Worm (Caenorhabditis elegans) whole organism, young adult: ENCODE results near the gene egl-8.
A peak's percentile ranks its signal among the peaks of the same experiment; 100 is the strongest.

Source experiments
- F22D6.2 ChIP-seq: sonication (generic microtip); optimal IDR thresholded peaks from 2 replicates; lab custom pipeline; 2016; ENCODE audit warnings: mild to moderate bottlenecking, missing genetic modification characterization, missing compliant biosample characterization
- K12H6.12 ChIP-seq: fragments of 200-800 bp; sonication (Bioruptor generic); optimal IDR thresholded peaks from 2 replicates; lab custom pipeline; 2018; ENCODE audit warnings: mild to moderate bottlenecking, missing genetic modification characterization, missing compliant biosample characterization
- Y56A3A.18 ChIP-seq: fragments of 200-800 bp; sonication (Bioruptor generic); IDR thresholded peaks from 2 replicates; pipeline ENCODE4 v1.3.6; 2022; ENCODE audit warnings: missing genetic modification reagents, missing genetic modification characterization, missing compliant biosample characterization
- Y95B8A.8 ChIP-seq: fragments of 200-800 bp; sonication (Bioruptor generic); IDR thresholded peaks from 2 replicates; pipeline ENCODE4 v1.3.6; 2022; ENCODE audit warnings: missing genetic modification reagents, missing genetic modification characterization, missing compliant biosample characterization
- athp-1 ChIP-seq: sonication (generic microtip); optimal IDR thresholded peaks from 2 replicates; lab custom pipeline; 2017; ENCODE audit warnings: mild to moderate bottlenecking, missing genetic modification characterization, missing compliant biosample characterization
- attf-3 ChIP-seq: fragments of 200-800 bp; sonication (Bioruptor generic); conservative IDR thresholded peaks from 2 replicates; pipeline ENCODE4 v1.3.6; 2022; ENCODE audit warnings: missing genetic modification reagents, missing genetic modification characterization, missing compliant biosample characterization
- ccch-3 ChIP-seq: fragments of 200-800 bp; sonication (Bioruptor generic); optimal IDR thresholded peaks from 2 replicates; lab custom pipeline; 2018; ENCODE audit warnings: mild to moderate bottlenecking, missing genetic modification characterization, missing compliant biosample characterization
- cebp-1 ChIP-seq, 2 experiments: fragments of 200-800 bp in 1 of 2; sonication (Bioruptor generic) in 1 of 2; sonication (generic microtip) in 1 of 2; IDR thresholded peaks in 1 of 2; optimal IDR thresholded peaks in 1 of 2; 2 replicates each; pipeline versions ENCODE4 v1.3.6 to Lab custom; 2017 to 2022; ENCODE audit warnings: missing compliant biosample characterization in 2 of 2, missing genetic modification characterization in 2 of 2, mild to moderate bottlenecking in 1 of 2, missing genetic modification reagents in 1 of 2, moderate library complexity in 1 of 2
- chd-7 ChIP-seq: sonication (generic microtip); optimal IDR thresholded peaks from 2 replicates; lab custom pipeline; 2016; ENCODE audit warnings: mild to moderate bottlenecking, missing genetic modification characterization, moderate library complexity, missing compliant biosample characterization
- die-1 ChIP-seq: sonication (generic microtip); optimal IDR thresholded peaks from 2 replicates; lab custom pipeline; 2016; ENCODE audit warnings: missing genotype, mild to moderate bottlenecking, missing genetic modification characterization, missing compliant biosample characterization
- efl-1 ChIP-seq: fragments of 150-350 bp; optimal IDR thresholded peaks from 2 replicates; lab custom pipeline; 2014; ENCODE audit warnings: missing biosample characterization, missing genetic modification reagents, missing genetic modification characterization
- ekl-4 ChIP-seq: fragments of 200-800 bp; sonication (Bioruptor generic); IDR thresholded peaks from 2 replicates; pipeline ENCODE4 v1.3.6; 2022; ENCODE audit warnings: missing genetic modification reagents, missing genetic modification characterization, missing compliant biosample characterization
- hmg-1.2 ChIP-seq: fragments of 200-800 bp; sonication (Bioruptor generic); IDR thresholded peaks from 2 replicates; pipeline ENCODE4 v1.3.6; 2022; ENCODE audit warnings: missing genetic modification reagents, missing genetic modification characterization, missing compliant biosample characterization
- hsf-1 ChIP-seq: fragments of 200-800 bp; sonication (Bioruptor generic); IDR thresholded peaks from 2 replicates; pipeline ENCODE4 v1.3.6; 2022; ENCODE audit warnings: missing genetic modification reagents, missing genetic modification characterization, missing compliant biosample characterization
- lag-1 ChIP-seq: fragments of 200-800 bp; sonication (Bioruptor generic); IDR thresholded peaks from 2 replicates; pipeline ENCODE4 v1.3.6; 2022; ENCODE audit warnings: missing genetic modification reagents, missing genetic modification characterization, missing compliant biosample characterization
- lin-35 ChIP-seq, 3 experiments: fragments of 150-350 bp in 2 of 3; sonication (generic microtip) in 1 of 3; optimal IDR thresholded peaks; 2 replicates each; lab custom pipeline; 2014 to 2018; ENCODE audit warnings: missing biosample characterization in 3 of 3, missing genetic modification characterization in 3 of 3, missing genetic modification reagents in 3 of 3
- lin-40 ChIP-seq: sonication (generic microtip); optimal IDR thresholded peaks from 2 replicates; lab custom pipeline; 2016; ENCODE audit warnings: missing genetic modification characterization, mild to moderate bottlenecking, missing compliant biosample characterization, missing genotype, missing genetic modification reagents
- lir-1 ChIP-seq: fragments of 200-800 bp; sonication (Bioruptor generic); conservative IDR thresholded peaks from 2 replicates; pipeline ENCODE4 v1.3.6; 2022; ENCODE audit warnings: missing genetic modification reagents, missing genetic modification characterization, missing compliant biosample characterization
- madf-6 ChIP-seq: fragments of 200-800 bp; sonication (Bioruptor generic); IDR thresholded peaks from 2 replicates; pipeline ENCODE4 v1.3.6; 2022; ENCODE audit warnings: missing genetic modification reagents, missing genetic modification characterization, missing compliant biosample characterization
- nfya-2 ChIP-seq: fragments of 200-800 bp; sonication (Bioruptor generic); IDR thresholded peaks from 2 replicates; pipeline ENCODE4 v1.3.6; 2022; ENCODE audit warnings: missing genetic modification reagents, missing genetic modification characterization, missing compliant biosample characterization
- nfyb-1 ChIP-seq: fragments of 200-800 bp; sonication (Bioruptor generic); IDR thresholded peaks from 2 replicates; pipeline ENCODE4 v1.3.6; 2022; ENCODE audit warnings: missing genetic modification reagents, missing genetic modification characterization, missing compliant biosample characterization
- nhr-27 ChIP-seq: fragments of 200-800 bp; sonication (Bioruptor generic); optimal IDR thresholded peaks from 2 replicates; lab custom pipeline; 2018; ENCODE audit warnings: mild to moderate bottlenecking, missing genetic modification characterization, moderate library complexity, missing compliant biosample characterization
- nhr-80 ChIP-seq: sonication (generic microtip); optimal IDR thresholded peaks from 2 replicates; lab custom pipeline; 2016; ENCODE audit warnings: missing genetic modification characterization, missing compliant biosample characterization
- rec-8 ChIP-seq, 2 experiments: sonication (generic microtip); optimal IDR thresholded peaks; 2 replicates each; lab custom pipeline; 2016; ENCODE audit warnings: mild to moderate bottlenecking in 2 of 2, missing genetic modification characterization in 2 of 2, missing genetic modification reagents in 2 of 2, missing genotype in 2 of 2, missing biosample characterization in 1 of 2, missing compliant biosample characterization in 1 of 2, moderate library complexity in 1 of 2
- repo-1 ChIP-seq: sonication (generic microtip); optimal IDR thresholded peaks from 2 replicates; lab custom pipeline; 2017; ENCODE audit warnings: mild to moderate bottlenecking, missing genetic modification characterization, missing compliant biosample characterization
- snpc-3.4 ChIP-seq: sonication (generic microtip); optimal IDR thresholded peaks from 2 replicates; lab custom pipeline; 2017; ENCODE audit warnings: missing genetic modification characterization, mild to moderate bottlenecking, missing compliant biosample characterization, antibody characterized with exemption, moderate library complexity, missing genotype, missing genetic modification reagents
- tbp1 ChIP-seq: fragments of 200-800 bp; sonication (Bioruptor generic); optimal IDR thresholded peaks from 2 replicates; lab custom pipeline; 2018; ENCODE audit warnings: mild to moderate bottlenecking, missing genetic modification characterization, missing compliant biosample characterization
- zfh-2 ChIP-seq: fragments of 200-800 bp; sonication (Bioruptor generic); conservative IDR thresholded peaks from 2 replicates; pipeline ENCODE4 v1.3.6; 2022; ENCODE audit warnings: missing genetic modification reagents, missing genetic modification characterization, missing compliant biosample characterization
- zim-3 ChIP-seq: sonication (generic microtip); optimal IDR thresholded peaks from 2 replicates; lab custom pipeline; 2017; ENCODE audit warnings: mild to moderate bottlenecking, missing genetic modification characterization, moderate library complexity, missing compliant biosample characterization
- ztf-18 ChIP-seq: sonication (generic microtip); optimal IDR thresholded peaks from 2 replicates; lab custom pipeline; 2016; ENCODE audit warnings: missing genotype, mild to moderate bottlenecking, missing genetic modification characterization, missing compliant biosample characterization
- ztf-28 ChIP-seq: fragments of 200-800 bp; sonication (Bioruptor generic); IDR thresholded peaks from 2 replicates; pipeline ENCODE4 v1.3.6; 2022; ENCODE audit warnings: missing genetic modification reagents, missing genetic modification characterization, missing compliant biosample characterization
- ztf-3 ChIP-seq: fragments of 200-800 bp; sonication (Bioruptor generic); optimal IDR thresholded peaks from 2 replicates; lab custom pipeline; 2018; ENCODE audit warnings: mild to moderate bottlenecking, missing genetic modification characterization, missing compliant biosample characterization

The egl-8 gene

DNA sequence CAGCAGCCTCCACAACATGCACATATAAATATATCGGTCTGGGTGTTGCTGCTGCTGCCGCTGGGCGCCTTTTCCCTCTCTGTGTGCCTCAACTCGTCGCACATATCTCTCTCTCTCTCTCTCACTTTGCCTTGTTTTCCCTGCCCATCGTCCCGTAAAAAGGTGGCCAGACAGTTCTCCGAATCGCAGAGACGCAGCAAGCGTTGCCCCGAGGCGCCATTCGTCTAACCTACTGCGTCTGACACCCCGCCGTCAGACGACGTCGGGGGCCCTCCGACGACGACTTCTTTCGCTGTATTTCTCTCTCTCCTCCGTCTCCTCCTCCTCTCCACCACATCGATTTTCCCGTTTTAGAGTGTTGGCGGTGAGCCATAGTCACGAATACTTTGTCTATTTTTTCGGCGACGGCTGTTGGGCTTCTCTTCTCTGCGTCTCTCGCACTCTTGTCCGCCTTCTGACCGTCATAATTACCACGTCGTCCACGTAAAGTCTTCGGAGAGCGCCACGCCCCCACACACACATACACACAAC, 11.8 kb upstream of the egl-8 start, which contains the start of gene B0348.10 (continued):
- TF ChIP-seq ztf-28 (GFP tag; lab: Robert Waterston, UW) (no peak), ekl-4 (GFP tag; lab: Robert Waterston, UW) (peak; percentile 69), snpc-3.4 (tag; lab: Kevin White, UChicago) (peak; percentile 3), cebp-1 (GFP tag; IDR thresholded peaks at IDR 0.05; lab: Robert Waterston, UW) (no peak; the same call in 1 of the 2 replicates), cebp-1 (tag; optimal IDR thresholded peaks at IDR 0.05; lab: Kevin White, UChicago) (peak; percentile 79), lin-35 (GFP tag; optimal IDR thresholded peaks at IDR 0.05; lab: Kevin White, UChicago) (peak in 2 of 3 experiments; percentile 14 to 61), nfyb-1 (0 out of 2 replicates have a peak, but pooled peaks have one; percentile 68), hmg-1.2 (GFP tag; lab: Robert Waterston, UW) (peak; percentile 80), rec-8 (tag; optimal IDR thresholded peaks at IDR 0.05; lab: Kevin White, UChicago) (peak; percentile 24 to 36), nfya-2 (GFP tag; lab: Robert Waterston, UW) (no peak), attf-3 (0 out of 2 replicates have a peak, but pooled peaks have one; percentile 25), tbp1 (GFP tag; lab: Kevin White, UChicago) (peak; percentile 46), ztf-3 (GFP tag; lab: Kevin White, UChicago) (peak; percentile 14), athp-1 (peak; percentile 55), nhr-80 (tag; lab: Kevin White, UChicago) (peak; percentile 71), lag-1 (GFP tag; lab: Robert Waterston, UW) (no peak), Y56A3A.18 (GFP tag; lab: Robert Waterston, UW) (0 out of 2 replicates have a peak, but pooled peaks have one; percentile 47), lir-1 (GFP tag; lab: Robert Waterston, UW) (0 out of 2 replicates have a peak, but pooled peaks have one; percentile 21), zfh-2 (peak; percentile 99), K12H6.12 (tag; lab: Kevin White, UChicago) (peak; percentile 93), chd-7 (tag; lab: Kevin White, UChicago) (peak; percentile 45), Y95B8A.8 (GFP tag; lab: Robert Waterston, UW) (no peak), efl-1 (GFP tag; lab: Kevin White, UChicago) (peak; percentile 8), lin-40 (tag; lab: Kevin White, UChicago) (peak; percentile 62)

DNA sequence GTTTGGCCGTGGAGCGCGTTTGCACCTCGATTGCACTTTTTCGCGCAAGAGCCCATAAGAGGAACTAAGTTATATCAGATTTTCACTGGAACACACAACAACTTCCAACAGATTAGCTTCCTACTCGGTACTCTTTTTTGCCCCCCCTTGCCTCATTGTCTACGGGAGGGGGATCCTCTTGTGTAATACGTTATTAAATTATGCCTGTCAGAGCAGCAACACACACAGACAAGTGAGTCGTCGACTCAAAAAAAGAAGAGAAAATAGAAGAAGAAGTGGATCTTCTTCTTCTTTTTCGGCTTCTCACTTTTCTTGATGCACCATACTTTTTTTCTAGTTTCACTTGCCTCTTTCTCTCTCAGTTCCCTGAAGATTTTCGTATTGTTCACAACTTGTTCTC, 9.5 kb upstream of the egl-8 start:
- TF ChIP-seq ccch-3 (no peak), ztf-18 (tag; lab: Kevin White, UChicago) (no peak), die-1 (tag; lab: Kevin White, UChicago) (no peak), nhr-27 (tag; lab: Kevin White, UChicago) (no peak), attf-3 (no peak), hsf-1 (GFP tag; lab: Robert Waterston, UW) (no peak), K12H6.12 (tag; lab: Kevin White, UChicago) (no peak), zim-3 (tag; lab: Kevin White, UChicago) (peak; percentile 34)

DNA sequence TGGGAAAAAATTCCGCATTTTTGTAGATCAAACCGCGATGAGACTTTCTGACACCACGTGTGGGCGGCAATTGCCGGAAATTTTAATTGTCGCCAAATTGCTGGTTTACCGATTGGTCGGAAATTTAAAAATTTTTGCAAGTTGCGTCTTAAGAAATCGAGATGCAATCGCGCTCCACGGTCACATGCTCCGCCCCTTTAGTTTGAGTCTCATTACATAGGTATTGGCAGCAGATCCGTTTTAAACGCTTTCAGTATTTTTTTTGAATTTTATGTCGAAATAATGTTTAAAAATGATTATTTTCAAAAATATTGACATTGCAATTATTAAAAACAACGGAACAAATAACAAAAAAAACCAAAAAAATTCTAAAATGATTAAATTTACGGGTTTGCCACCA, 8.9 kb upstream of the egl-8 start:
- no peak for TF ChIP-seq snpc-3.4 (tag; lab: Kevin White, UChicago)
- no peak for TF ChIP-seq repo-1 (tag; lab: Kevin White, UChicago)
- TF ChIP-seq madf-6 (GFP tag; lab: Robert Waterston, UW): 0 out of 2 replicates have a peak, but pooled peaks have one; percentile 21
- no peak for TF ChIP-seq F22D6.2 (tag; lab: Kevin White, UChicago)
